Worm (Caenorhabditis elegans): ENCODE results near the gene C37E2.10.

- TF ChIP-seq med-1 (GFP tag; optimal IDR thresholded peaks at IDR 0.05; ENCODE audit: insufficient read depth) (no peak), ztf-23 (GFP tag; IDR thresholded peaks at IDR 0.05) (no peak), klf-2 (GFP tag; conservative IDR thresholded peaks at IDR 0.05) (no peak)
Observed at ce11 chrX:14186466-14186865, 7.7 kb downstream of the C37E2.10 start, which contains the start of gene ceh-36.
